Fruit fly (Drosophila melanogaster): Measurements from ENCODE around the gene Srp68.

Srp68 gene

dm6 chr3L:8954648-8955033 is 20.2 kb upstream of the Srp68 start, which contains the start of gene GNBP3 (continued):
- peak; percentile 85 for TF ChIP-seq Max (GFP tag; optimal IDR thresholded peaks at IDR 0.05)
- TF ChIP-seq CG4424 (GFP tag; optimal IDR thresholded peaks at IDR 0.05), result peak; percentile 25
- TF ChIP-seq CG15011 (GFP tag; optimal IDR thresholded peaks at IDR 0.05), result no peak
- no peak for TF ChIP-seq Hr39 (optimal IDR thresholded peaks at IDR 0.05)
- no peak for TF ChIP-seq HmgD (GFP tag; optimal IDR thresholded peaks at IDR 0.05)
- TF ChIP-seq al (GFP tag; IDR thresholded peaks at IDR 0.05), result peak; percentile 39
- no peak for TF ChIP-seq Lim3 (GFP tag; IDR thresholded peaks at IDR 0.05)
- TF ChIP-seq CG4282 (GFP tag; optimal IDR thresholded peaks at IDR 0.05), result no peak
- no peak for TF ChIP-seq gt (GFP tag; IDR thresholded peaks at IDR 0.05)
- no peak for TF ChIP-seq Aef1 (GFP tag; IDR thresholded peaks at IDR 0.05)
- peak; percentile 33 for TF ChIP-seq CG9797 (GFP tag; optimal IDR thresholded peaks at IDR 0.05)
- TF ChIP-seq Myb (GFP tag; optimal IDR thresholded peaks at IDR 0.05), result no peak
- no peak for TF ChIP-seq chinmo (GFP tag; IDR thresholded peaks at IDR 0.05; ENCODE audit: partially characterized antibody)
- peak; percentile 43; the same call in 1 of the 2 replicates for TF ChIP-seq stc (GFP tag; IDR thresholded peaks at IDR 0.05)
- peak; percentile 19 for TF ChIP-seq Oli (tag; optimal IDR thresholded peaks at IDR 0.05)
- peak; percentile 96 for TF ChIP-seq lbe (GFP tag; optimal IDR thresholded peaks at IDR 0.05)
- peak; percentile 86 for TF ChIP-seq Xrp1 (GFP tag; IDR thresholded peaks at IDR 0.05)
- TF ChIP-seq nerfin-1 (tag; optimal IDR thresholded peaks at IDR 0.05), result no peak
- TF ChIP-seq sr (GFP tag; IDR thresholded peaks at IDR 0.05), result no peak
- peak; percentile 51 for TF ChIP-seq fd96Cb (tag; optimal IDR thresholded peaks at IDR 0.05)
- no peak for TF ChIP-seq psq (GFP tag; optimal IDR thresholded peaks at IDR 0.05)
- peak; percentile 27 for TF ChIP-seq CG33557 (GFP tag; optimal IDR thresholded peaks at IDR 0.05)
- TF ChIP-seq CG7556 (GFP tag; optimal IDR thresholded peaks at IDR 0.05), result peak; percentile 46
- TF ChIP-seq pan (optimal IDR thresholded peaks at IDR 0.05), result no peak
- TF ChIP-seq pan (GFP tag; optimal IDR thresholded peaks at IDR 0.05 in 1 of 2, IDR thresholded peaks at IDR 0.05 in 1 of 2), result peak in 1 of 2 experiments; percentile 60
- no peak for TF ChIP-seq Trl (optimal IDR thresholded peaks at IDR 0.05)
- peak; percentile 30 for TF ChIP-seq Trl (GFP tag; optimal IDR thresholded peaks at IDR 0.05)
- peak; percentile 70 for TF ChIP-seq CG2712 (tag; optimal IDR thresholded peaks at IDR 0.05)
- peak; percentile 22 for TF ChIP-seq Nf-YC (tag; optimal IDR thresholded peaks at IDR 0.05)
- TF ChIP-seq CG18599 (GFP tag; optimal IDR thresholded peaks at IDR 0.05), result peak; percentile 88
- no peak for TF ChIP-seq prd (optimal IDR thresholded peaks at IDR 0.05)
- peak; percentile 77 for TF ChIP-seq prd (GFP tag; IDR thresholded peaks at IDR 0.05)
- peak; percentile 71 for TF ChIP-seq Spps (tag; optimal IDR thresholded peaks at IDR 0.05)
- peak; percentile 22 for TF ChIP-seq Chrac-16 (GFP tag; optimal IDR thresholded peaks at IDR 0.05)
- TF ChIP-seq CG8944 (GFP tag; optimal IDR thresholded peaks at IDR 0.05), result no peak
- TF ChIP-seq Dll (GFP tag; IDR thresholded peaks at IDR 0.05; ENCODE audit: partially characterized antibody), result no peak
- peak; percentile 53; the same call in 1 of the 2 replicates for TF ChIP-seq Atf6 (GFP tag; IDR thresholded peaks at IDR 0.05)
- TF ChIP-seq klu (GFP tag; IDR thresholded peaks at IDR 0.05), result peak; percentile 36; the same call in 1 of the 2 replicates
- peak; percentile 78 for TF ChIP-seq onecut (GFP tag; IDR thresholded peaks at IDR 0.05)
- peak in 1 of 2 experiments; percentile 12 for TF ChIP-seq Hr78 (GFP tag; optimal IDR thresholded peaks at IDR 0.05)
- peak; percentile 60; the same call in 2 of the 3 replicates for TF ChIP-seq zfh1 (GFP tag; IDR thresholded peaks at IDR 0.05)
- TF ChIP-seq CG8478 (optimal IDR thresholded peaks at IDR 0.05), result no peak
- peak; percentile 60 for TF ChIP-seq CG15601 (tag; optimal IDR thresholded peaks at IDR 0.05)
- TF ChIP-seq aop (GFP tag; IDR thresholded peaks at IDR 0.05), result no peak
- TF ChIP-seq CG8290 (GFP tag; optimal IDR thresholded peaks at IDR 0.05), result peak; percentile 63
- no peak for TF ChIP-seq CG8290 (tag; optimal IDR thresholded peaks at IDR 0.05)
- no peak for TF ChIP-seq rib (GFP tag; IDR thresholded peaks at IDR 0.05)
- no peak for TF ChIP-seq pum (GFP tag; optimal IDR thresholded peaks at IDR 0.05)
- TF ChIP-seq lilli (GFP tag; optimal IDR thresholded peaks at IDR 0.05), result peak; percentile 64
- peak; percentile 87 for TF ChIP-seq CG10147 (GFP tag; optimal IDR thresholded peaks at IDR 0.05)
- TF ChIP-seq tap (tag; optimal IDR thresholded peaks at IDR 0.05), result peak; percentile 67
- TF ChIP-seq gro (GFP tag; optimal IDR thresholded peaks at IDR 0.05), result no peak
- no peak for TF ChIP-seq Scr (GFP tag; IDR thresholded peaks at IDR 0.05; ENCODE audit: partially characterized antibody)
- no peak for TF ChIP-seq ssp (GFP tag; IDR thresholded peaks at IDR 0.05)
